Fruit fly (Drosophila melanogaster) whole organism, embryonic: Measurements from ENCODE around the gene Mo25.
A peak's percentile ranks its signal among the peaks of the same experiment; 100 is the strongest.

Experiments
- Bdp1 ChIP-seq: fragments of 200-800 bp; sonication (Bioruptor generic); optimal IDR thresholded peaks from 3 replicates; lab custom pipeline; 2016; ENCODE audit warnings: missing biosample characterization, missing genetic modification characterization
- CG10274 ChIP-seq: fragments of 200-800 bp; sonication (Bioruptor generic); optimal IDR thresholded peaks from 3 replicates; lab custom pipeline; 2017; ENCODE audit warnings: missing biosample characterization, mild to moderate bottlenecking, missing genetic modification characterization
- CG10462 ChIP-seq: fragments of 200-800 bp; sonication (Bioruptor generic); optimal IDR thresholded peaks from 2 replicates; lab custom pipeline; 2016; ENCODE audit warnings: missing biosample characterization, missing genetic modification characterization
- CG10959 ChIP-seq: fragments of 200-800 bp; sonication (Bioruptor generic); IDR thresholded peaks from 2 replicates; pipeline ENCODE4 v1.3.6; 2022; ENCODE audit warnings: missing biosample characterization, missing genetic modification characterization
- CG13123 ChIP-seq: fragments of 200-800 bp; sonication (Bioruptor generic); optimal IDR thresholded peaks from 2 replicates; lab custom pipeline; 2016; ENCODE audit warnings: missing biosample characterization, missing genetic modification characterization
- CG13894 ChIP-seq: fragments of 200-800 bp; sonication (Bioruptor generic); optimal IDR thresholded peaks from 3 replicates; lab custom pipeline; 2018; ENCODE audit warnings: missing biosample characterization, mild to moderate bottlenecking, missing genetic modification characterization, moderate library complexity
- CG14014 ChIP-seq: fragments of 200-800 bp; sonication (Bioruptor generic); IDR thresholded peaks from 2 replicates; pipeline ENCODE4 v1.3.6; 2022; ENCODE audit warnings: missing biosample characterization, missing genetic modification characterization
- CG14441 ChIP-seq: fragments of 200-800 bp; sonication (Bioruptor generic); IDR thresholded peaks from 2 replicates; pipeline ENCODE4 v1.3.6; 2022; ENCODE audit warnings: missing biosample characterization, missing genetic modification characterization
- CG1529 ChIP-seq: fragments of 200-800 bp; sonication (Bioruptor generic); optimal IDR thresholded peaks from 3 replicates; lab custom pipeline; 2018; ENCODE audit warnings: missing biosample characterization, missing genetic modification characterization
- CG1602 ChIP-seq: fragments of 200-800 bp; sonication (Bioruptor generic); optimal IDR thresholded peaks from 3 replicates; lab custom pipeline; 2016; ENCODE audit warnings: missing biosample characterization, missing genetic modification characterization
- CG18476 ChIP-seq: fragments of 200-800 bp; sonication (Bioruptor generic); optimal IDR thresholded peaks from 2 replicates; lab custom pipeline; 2016; ENCODE audit warnings: missing biosample characterization, mild to moderate bottlenecking, missing genetic modification characterization
- CG2199 ChIP-seq: fragments of 200-800 bp; sonication (Bioruptor generic); IDR thresholded peaks from 3 replicates; pipeline ENCODE4 v1.3.6; 2022; ENCODE audit warnings: missing biosample characterization, missing genetic modification characterization
- CG2678 ChIP-seq: fragments of 200-800 bp; sonication (Bioruptor generic); optimal IDR thresholded peaks from 3 replicates; lab custom pipeline; 2019; ENCODE audit warnings: missing biosample characterization, mild to moderate bottlenecking, missing genetic modification characterization, moderate library complexity
- CG30020 ChIP-seq: fragments of 200-800 bp; optimal IDR thresholded peaks from 2 replicates; lab custom pipeline; 2019; ENCODE audit warnings: missing biosample characterization, mild to moderate bottlenecking, missing genetic modification characterization, moderate library complexity
- CG6272 ChIP-seq: fragments of 200-800 bp; sonication (Bioruptor generic); IDR thresholded peaks from 2 replicates; pipeline ENCODE4 v1.3.6; 2022; ENCODE audit warnings: missing biosample characterization, missing genetic modification characterization
- CG7556 ChIP-seq: fragments of 200-800 bp; sonication (Bioruptor generic); optimal IDR thresholded peaks from 2 replicates; lab custom pipeline; 2017; ENCODE audit warnings: missing biosample characterization, mild to moderate bottlenecking, missing genetic modification characterization
- CG9797 ChIP-seq: fragments of 200-800 bp; sonication (Bioruptor generic); optimal IDR thresholded peaks from 3 replicates; lab custom pipeline; 2018; ENCODE audit warnings: missing biosample characterization, mild to moderate bottlenecking, missing genetic modification characterization
- CkIIα-i1 ChIP-seq: fragments of 200-800 bp; sonication (Bioruptor generic); IDR thresholded peaks from 2 replicates; pipeline ENCODE4 v1.3.6; 2022; ENCODE audit warnings: missing biosample characterization, missing genetic modification characterization
- Lim3 ChIP-seq: fragments of 200-800 bp; sonication (Bioruptor generic); IDR thresholded peaks from 2 replicates; pipeline ENCODE4 v1.3.6; 2022; ENCODE audit warnings: missing biosample characterization, missing genetic modification characterization
- Med ChIP-seq: fragments of 200-800 bp; sonication (Bioruptor generic); peaks from one replicate; lab custom pipeline; 2016; ENCODE audit warnings: missing biosample characterization, missing genetic modification characterization, mild to moderate bottlenecking, inconsistent platforms, moderate library complexity
- Nf-YC ChIP-seq: fragments of 200-800 bp; optimal IDR thresholded peaks from 3 replicates; lab custom pipeline; 2019; ENCODE audit warnings: missing biosample characterization, mild to moderate bottlenecking, missing genetic modification characterization, moderate library complexity
- NfI ChIP-seq: fragments of 200-800 bp; sonication (Bioruptor generic); optimal IDR thresholded peaks from 3 replicates; lab custom pipeline; 2018; ENCODE audit warnings: missing biosample characterization, mild to moderate bottlenecking, missing genetic modification characterization, moderate library complexity
- Optix ChIP-seq: fragments of 200-800 bp; sonication (Bioruptor generic); IDR thresholded peaks from 3 replicates; pipeline ENCODE4 v1.3.6; 2022; ENCODE audit warnings: missing biosample characterization, missing genetic modification characterization
- ara ChIP-seq: fragments of 200-800 bp; sonication (Bioruptor generic); IDR thresholded peaks from 2 replicates; pipeline ENCODE4 v1.3.6; 2022; ENCODE audit warnings: missing biosample characterization, missing genetic modification characterization
- ase ChIP-seq: fragments of 200-800 bp; sonication (Bioruptor generic); IDR thresholded peaks from 3 replicates; pipeline ENCODE4 v1.3.6; 2022; ENCODE audit warnings: missing biosample characterization, missing genetic modification characterization
- ato ChIP-seq: fragments of 200-800 bp; sonication (Bioruptor generic); IDR thresholded peaks from 2 replicates; pipeline ENCODE4 v1.3.6; 2022; ENCODE audit warnings: missing biosample characterization, missing genetic modification characterization; ENCODE audit not compliant: partially characterized antibody
- bab2 ChIP-seq: fragments of 200-800 bp; sonication (Bioruptor generic); optimal IDR thresholded peaks from 2 replicates; lab custom pipeline; 2016; ENCODE audit warnings: missing biosample characterization, missing genetic modification characterization
- bcd ChIP-seq: fragments of 200-800 bp; sonication (Bioruptor generic); optimal IDR thresholded peaks from 2 replicates; lab custom pipeline; 2017; ENCODE audit warnings: missing biosample characterization, mild to moderate bottlenecking, missing genetic modification characterization
- bigmax ChIP-seq: fragments of 200-800 bp; sonication (Bioruptor generic); optimal IDR thresholded peaks from 2 replicates; lab custom pipeline; 2018; ENCODE audit warnings: missing biosample characterization, mild to moderate bottlenecking, missing genetic modification characterization
- crol ChIP-seq: fragments of 200-800 bp; sonication (Bioruptor generic); IDR thresholded peaks from 2 replicates; pipeline ENCODE4 v1.3.6; 2022; ENCODE audit warnings: missing biosample characterization, missing genetic modification characterization
- fd3F ChIP-seq: fragments of 200-800 bp; sonication (Bioruptor generic); optimal IDR thresholded peaks from 2 replicates; lab custom pipeline; 2018; ENCODE audit warnings: missing biosample characterization, mild to moderate bottlenecking, missing genetic modification characterization, moderate library complexity
- ftz-f1 ChIP-seq: fragments of 200-800 bp; sonication (Bioruptor generic); optimal IDR thresholded peaks from 2 replicates; lab custom pipeline; 2016; ENCODE audit warnings: missing biosample characterization, missing genetic modification characterization
- ham ChIP-seq: fragments of 200-800 bp; sonication (Bioruptor generic); IDR thresholded peaks from 2 replicates; pipeline ENCODE4 v1.3.6; 2022; ENCODE audit warnings: missing biosample characterization, missing genetic modification characterization
- hkb ChIP-seq, 2 experiments: fragments of 200-800 bp in 1 of 2; fragments of >200 bp in 1 of 2; sonication (Bioruptor generic) in 1 of 2; IDR thresholded peaks in 1 of 2; optimal IDR thresholded peaks in 1 of 2; 2 replicates each; pipeline versions ENCODE4 v1.3.6 to Lab custom; 2017 to 2022; ENCODE audit warnings: missing biosample characterization in 1 of 2, missing genetic modification characterization in 1 of 2
- hth ChIP-seq: fragments of >200 bp; optimal IDR thresholded peaks from 2 replicates; lab custom pipeline; 2017; ENCODE audit warnings: inconsistent platforms
- lov ChIP-seq, 2 experiments: fragments of 200-800 bp in 1 of 2; fragments of >200 bp in 1 of 2; sonication (Bioruptor generic) in 1 of 2; IDR thresholded peaks in 1 of 2; optimal IDR thresholded peaks in 1 of 2; 2 replicates in 1 of 2; 3 replicates in 1 of 2; pipeline versions ENCODE4 v1.3.6 to Lab custom; 2017 to 2022; ENCODE audit warnings: missing biosample characterization in 1 of 2, missing genetic modification characterization in 1 of 2
- maf-S ChIP-seq: fragments of 200-800 bp; sonication (Bioruptor generic); optimal IDR thresholded peaks from 2 replicates; lab custom pipeline; 2016; ENCODE audit warnings: missing biosample characterization, missing genetic modification characterization
- nau ChIP-seq: fragments of 200-800 bp; sonication (Bioruptor generic); optimal IDR thresholded peaks from 3 replicates; lab custom pipeline; 2017; ENCODE audit warnings: missing biosample characterization, mild to moderate bottlenecking, missing genetic modification characterization, missing genetic modification reagents
- nmo ChIP-seq: fragments of 200-800 bp; sonication (Bioruptor generic); optimal IDR thresholded peaks from 2 replicates; lab custom pipeline; 2018; ENCODE audit warnings: missing biosample characterization, mild to moderate bottlenecking, missing genetic modification characterization, moderate library complexity
- prd ChIP-seq, 3 experiments: fragments of >200 bp in 2 of 3; fragments of 200-800 bp in 1 of 3; sonication (Bioruptor generic) in 1 of 3; optimal IDR thresholded peaks in 2 of 3; IDR thresholded peaks in 1 of 3; 2 replicates in 2 of 3; 3 replicates in 1 of 3; pipeline versions ENCODE4 v1.3.6 to Lab custom; 2017 to 2022; ENCODE audit warnings: missing biosample characterization in 1 of 3, missing genetic modification characterization in 1 of 3
- pros ChIP-seq: fragments of 200-800 bp; sonication (Bioruptor generic); optimal IDR thresholded peaks from 3 replicates; lab custom pipeline; 2019; ENCODE audit warnings: missing biosample characterization, mild to moderate bottlenecking, missing genetic modification characterization, moderate library complexity
- rib ChIP-seq: fragments of 200-800 bp; sonication (Bioruptor generic); IDR thresholded peaks from 2 replicates; pipeline ENCODE4 v1.3.6; 2022; ENCODE audit warnings: missing biosample characterization, missing genetic modification characterization
- scrt ChIP-seq: fragments of 200-800 bp; sonication (Bioruptor generic); optimal IDR thresholded peaks from 2 replicates; lab custom pipeline; 2018; ENCODE audit warnings: missing biosample characterization, mild to moderate bottlenecking, missing genetic modification characterization, moderate library complexity
- sens-2 ChIP-seq: fragments of 200-800 bp; sonication (Bioruptor generic); IDR thresholded peaks from 2 replicates; pipeline ENCODE4 v1.3.6; 2022; ENCODE audit warnings: missing biosample characterization, missing genetic modification characterization
- slbo ChIP-seq: fragments of 200-800 bp; sonication (Bioruptor generic); IDR thresholded peaks from 2 replicates; pipeline ENCODE4 v1.3.6; 2022; ENCODE audit warnings: missing biosample characterization, missing genetic modification characterization
- ssp ChIP-seq: fragments of 200-800 bp; sonication (Bioruptor generic); IDR thresholded peaks from 2 replicates; pipeline ENCODE4 v1.3.6; 2022; ENCODE audit warnings: missing biosample characterization, missing genetic modification characterization
- tll ChIP-seq, 2 experiments: fragments of 200-800 bp in 1 of 2; fragments of >200 bp in 1 of 2; sonication (Bioruptor generic) in 1 of 2; optimal IDR thresholded peaks; 2 replicates each; lab custom pipeline; 2017 to 2019; ENCODE audit warnings: missing biosample characterization in 2 of 2, missing genetic modification characterization in 2 of 2, mild to moderate bottlenecking in 1 of 2, moderate library complexity in 1 of 2
- toy ChIP-seq: fragments of 200-800 bp; sonication (Bioruptor generic); IDR thresholded peaks from 2 replicates; pipeline ENCODE4 v1.3.6; 2022; ENCODE audit warnings: missing biosample characterization, missing genetic modification characterization
- unc-4 ChIP-seq: fragments of 200-800 bp; sonication (Bioruptor generic); IDR thresholded peaks from 2 replicates; pipeline ENCODE4 v1.3.6; 2022; ENCODE audit warnings: missing biosample characterization, missing genetic modification characterization; ENCODE audit not compliant: partially characterized antibody

Mo25 gene

DNA sequence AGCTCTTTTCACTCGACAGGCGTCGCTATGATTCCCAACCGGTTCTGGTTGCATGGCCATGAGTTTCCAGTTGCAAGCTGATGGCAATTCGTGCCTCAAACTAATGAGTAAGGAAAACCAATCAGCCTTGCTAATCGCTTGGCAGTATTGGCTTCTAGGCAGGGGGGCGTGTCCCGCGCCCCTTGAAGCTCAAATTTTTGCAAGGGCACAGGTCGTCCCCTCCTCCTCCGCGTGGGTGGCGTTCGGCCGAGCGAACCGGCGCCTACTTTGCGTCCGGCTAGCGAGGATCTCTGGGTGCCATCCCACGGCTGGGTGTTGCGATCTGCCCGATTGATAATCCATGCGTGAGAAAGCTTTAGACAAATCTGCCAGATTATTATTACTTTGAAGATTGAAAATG, 38.4 kb upstream of the Mo25 start:
- TF ChIP-seq rib (0 out of 2 replicates have a peak, but pooled peaks have one; percentile 15), slbo (GFP tag; lab: Robert Waterston, UW) (peak; percentile 26; the same call in 1 of the 2 replicates), CG14014 (0 out of 2 replicates have a peak, but pooled peaks have one; percentile 21), tll (GFP tag; optimal IDR thresholded peaks at IDR 0.05; lab: Kevin White, UChicago) (no peak), crol (GFP tag; lab: Robert Waterston, UW) (peak; percentile 43), Med (GFP tag; lab: Kevin White, UChicago) (peak; percentile 61), ham (GFP tag; lab: Robert Waterston, UW) (peak; percentile 48; the same call in 1 of the 2 replicates), ftz-f1 (GFP tag; lab: Kevin White, UChicago) (no peak), Lim3 (0 out of 2 replicates have a peak, but pooled peaks have one; percentile 8), CG10959 (GFP tag; lab: Robert Waterston, UW) (0 out of 2 replicates have a peak, but pooled peaks have one; percentile 9), ssp (GFP tag; lab: Robert Waterston, UW) (0 out of 2 replicates have a peak, but pooled peaks have one; percentile 12), CG7556 (GFP tag; lab: Kevin White, UChicago) (no peak), nau (GFP tag; lab: Kevin White, UChicago) (no peak), lov (optimal IDR thresholded peaks at IDR 0.05; lab: Kevin White, UChicago) (no peak), lov (GFP tag; IDR thresholded peaks at IDR 0.05; lab: Robert Waterston, UW) (0 out of 3 replicates have a peak, but pooled peaks have one; percentile 11), CG6272 (GFP tag; lab: Robert Waterston, UW) (peak; percentile 11; the same call in 1 of the 2 replicates), ara (0 out of 2 replicates have a peak, but pooled peaks have one; percentile 13), prd (optimal IDR thresholded peaks at IDR 0.05; lab: Kevin White, UChicago) (no peak), prd (GFP tag; IDR thresholded peaks at IDR 0.05; lab: Robert Waterston, UW) (peak; percentile 15; the same call in 2 of the 3 replicates), CG2199 (0 out of 3 replicates have a peak, but pooled peaks have one; percentile 32), ase (GFP tag; lab: Robert Waterston, UW) (peak; percentile 23; the same call in 1 of the 3 replicates), CkIIα-i1 (GFP tag; lab: Robert Waterston, UW) (no peak), Optix (GFP tag; lab: Robert Waterston, UW) (0 out of 3 replicates have a peak, but pooled peaks have one; percentile 8), Nf-YC (tag; lab: Kevin White, UChicago) (no peak)

- TF ChIP-seq bab2 (no peak), CG1529 (no peak), hth (no peak), unc-4 (no peak), CG30020 (tag; lab: Kevin White, UChicago) (no peak), bigmax (GFP tag; lab: Kevin White, UChicago) (no peak), scrt (no peak), CG10274 (GFP tag; lab: Kevin White, UChicago) (no peak), CG14441 (no peak), pros (GFP tag; lab: Kevin White, UChicago) (no peak), CG13123 (GFP tag; lab: Kevin White, UChicago) (no peak), toy (GFP tag; lab: Robert Waterston, UW) (no peak), fd3F (GFP tag; lab: Kevin White, UChicago) (no peak), CG1602 (GFP tag; lab: Kevin White, UChicago) (no peak), CG2678 (tag; lab: Kevin White, UChicago) (no peak), bcd (no peak), hkb (optimal IDR thresholded peaks at IDR 0.05; lab: Kevin White, UChicago) (no peak), hkb (GFP tag; IDR thresholded peaks at IDR 0.05; lab: Robert Waterston, UW) (no peak), nmo (no peak), CG18476 (no peak), NfI (no peak), CG10462 (no peak), ato (GFP tag; lab: Robert Waterston, UW) (no peak), CG13894 (tag; lab: Kevin White, UChicago) (no peak), Bdp1 (GFP tag; lab: Kevin White, UChicago) (no peak), CG9797 (GFP tag; lab: Kevin White, UChicago) (no peak), maf-S (GFP tag; lab: Kevin White, UChicago) (no peak), sens-2 (GFP tag; lab: Robert Waterston, UW) (peak; percentile 40; the same call in 1 of the 2 replicates)
Measured at dm6 chr3L:16652531-16652930, 37.3 kb upstream of the Mo25 start.
